Fruit fly (Drosophila melanogaster): ENCODE results near the gene CG2680.
A peak's percentile ranks its signal among the peaks of the same experiment; 100 is the strongest.

Gene CG2680

DNA sequence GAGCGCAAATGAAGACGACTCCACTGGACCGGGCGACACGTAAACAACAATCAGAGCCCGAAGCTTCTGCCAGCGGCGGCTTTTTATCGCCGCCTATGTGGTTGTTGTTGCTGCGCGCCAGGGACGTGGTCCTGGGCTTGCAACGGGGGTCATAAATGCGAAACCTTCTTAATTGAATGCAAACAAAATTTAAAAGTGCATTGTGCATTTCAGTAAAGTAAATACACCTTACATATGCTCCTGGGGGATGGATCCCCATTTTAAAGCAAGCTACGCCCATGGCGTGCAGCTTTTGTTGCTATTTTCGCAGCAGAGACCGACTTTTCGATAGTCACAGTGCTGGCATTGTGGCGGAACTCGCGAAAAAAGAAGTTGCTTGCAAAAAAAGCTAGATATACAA is 3.5 kb downstream of the CG2680 start, which contains the start of gene Ugalt (continued):
- peak; percentile 100 for TF ChIP-seq gcm2 (GFP tag; optimal IDR thresholded peaks at IDR 0.05)
- TF ChIP-seq hth (optimal IDR thresholded peaks at IDR 0.05) = no peak
- TF ChIP-seq org-1 (GFP tag; optimal IDR thresholded peaks at IDR 0.05) = peak; percentile 100
- peak; percentile 100 for TF ChIP-seq CG12659 (GFP tag; optimal IDR thresholded peaks at IDR 0.05)
- peak; percentile 100 for TF ChIP-seq CG10979 (tag; optimal IDR thresholded peaks at IDR 0.05)
- TF ChIP-seq Side (GFP tag; optimal IDR thresholded peaks at IDR 0.05) = peak; percentile 100
- TF ChIP-seq jumu (GFP tag; optimal IDR thresholded peaks at IDR 0.05) = peak; percentile 100
- TF ChIP-seq gfzf (GFP tag; optimal IDR thresholded peaks at IDR 0.05) = peak; percentile 55
- peak; percentile 100 for TF ChIP-seq CG34422 (GFP tag; IDR thresholded peaks at IDR 0.05)
- peak; percentile 100 for TF ChIP-seq fd64A (GFP tag; optimal IDR thresholded peaks at IDR 0.05)
- TF ChIP-seq CG2889 (GFP tag; IDR thresholded peaks at IDR 0.05) = peak; percentile 100
- TF ChIP-seq CG11696 (GFP tag; IDR thresholded peaks at IDR 0.05) = peak; percentile 100
- peak; percentile 100 for TF ChIP-seq CG1529 (GFP tag; optimal IDR thresholded peaks at IDR 0.05)
- peak; percentile 100 for TF ChIP-seq H2.0 (GFP tag; IDR thresholded peaks at IDR 0.05)
- peak; percentile 100 for TF ChIP-seq tin (GFP tag; optimal IDR thresholded peaks at IDR 0.05)
- peak; percentile 95 for TF ChIP-seq pros (GFP tag; optimal IDR thresholded peaks at IDR 0.05)
- peak; percentile 100 for TF ChIP-seq CG9876 (GFP tag; optimal IDR thresholded peaks at IDR 0.05)
- peak; percentile 100 for TF ChIP-seq HLH3B (GFP tag; IDR thresholded peaks at IDR 0.05)
- peak; percentile 100 for TF ChIP-seq sim (GFP tag; IDR thresholded peaks at IDR 0.05)
- peak; percentile 100 for TF ChIP-seq Mrtf (GFP tag; IDR thresholded peaks at IDR 0.05)
- peak; percentile 99 for TF ChIP-seq B-H2 (GFP tag; optimal IDR thresholded peaks at IDR 0.05)
- TF ChIP-seq CG5953 (GFP tag; IDR thresholded peaks at IDR 0.05) = peak; percentile 100
- peak; percentile 66; the same call in 1 of the 4 replicates for TF ChIP-seq chinmo (GFP tag; IDR thresholded peaks at IDR 0.05; ENCODE audit: partially characterized antibody)
- TF ChIP-seq Gug (GFP tag; IDR thresholded peaks at IDR 0.05) = peak; percentile 100
- TF ChIP-seq CG10462 (GFP tag; optimal IDR thresholded peaks at IDR 0.05) = peak; percentile 100
- peak; percentile 95 for TF ChIP-seq CG18011 (GFP tag; optimal IDR thresholded peaks at IDR 0.05)
- peak; percentile 99 for TF ChIP-seq CG14710 (tag; optimal IDR thresholded peaks at IDR 0.05)
- peak; percentile 100 for TF ChIP-seq jigr1 (GFP tag; IDR thresholded peaks at IDR 0.05)
- TF ChIP-seq Sry-δ (GFP tag; optimal IDR thresholded peaks at IDR 0.05) = peak; percentile 94
- no peak for TF ChIP-seq CG14860 (GFP tag; IDR thresholded peaks at IDR 0.05; ENCODE audit: partially characterized antibody)
- TF ChIP-seq onecut (GFP tag; IDR thresholded peaks at IDR 0.05) = peak; percentile 100
- TF ChIP-seq Elba2 (GFP tag; optimal IDR thresholded peaks at IDR 0.05) = peak; percentile 98
- peak; percentile 100 for TF ChIP-seq esg (GFP tag; conservative IDR thresholded peaks at IDR 0.05)
- peak; percentile 98 for TF ChIP-seq CG8281 (tag; optimal IDR thresholded peaks at IDR 0.05)
- peak; percentile 100 for TF ChIP-seq CG11085 (GFP tag; IDR thresholded peaks at IDR 0.05)
- TF ChIP-seq Dref (GFP tag; IDR thresholded peaks at IDR 0.05) = peak; percentile 70
- TF ChIP-seq ssp (GFP tag; IDR thresholded peaks at IDR 0.05) = peak; percentile 99
- peak; percentile 100 for TF ChIP-seq CG17328 (GFP tag; IDR thresholded peaks at IDR 0.05)
- TF ChIP-seq CG1024 (GFP tag; IDR thresholded peaks at IDR 0.05) = peak; percentile 100
- TF ChIP-seq CG4328 (GFP tag; optimal IDR thresholded peaks at IDR 0.05) = peak; percentile 100
- peak; percentile 100 for TF ChIP-seq Awh (GFP tag; IDR thresholded peaks at IDR 0.05)
- TF ChIP-seq CG6854 (GFP tag; optimal IDR thresholded peaks at IDR 0.05) = peak; percentile 100
- peak; percentile 100 for TF ChIP-seq repo (GFP tag; optimal IDR thresholded peaks at IDR 0.05)
- TF ChIP-seq HmgD (GFP tag; optimal IDR thresholded peaks at IDR 0.05) = peak; percentile 100
- TF ChIP-seq Kr (GFP tag; optimal IDR thresholded peaks at IDR 0.05) = peak; percentile 96
- peak; percentile 100 for TF ChIP-seq CG12391 (tag; optimal IDR thresholded peaks at IDR 0.05)
- TF ChIP-seq MTF-1 (GFP tag; optimal IDR thresholded peaks at IDR 0.05; ENCODE audit: borderline replicate concordance) = peak; percentile 100
- peak; percentile 98 for TF ChIP-seq trem (tag; optimal IDR thresholded peaks at IDR 0.05)
- peak; percentile 100 for TF ChIP-seq CG5245 (GFP tag; optimal IDR thresholded peaks at IDR 0.05)
- TF ChIP-seq CG18262 (tag; optimal IDR thresholded peaks at IDR 0.05) = peak; percentile 100
- TF ChIP-seq ab (GFP tag; optimal IDR thresholded peaks at IDR 0.05) = peak; percentile 100
- TF ChIP-seq CG15073 (GFP tag; optimal IDR thresholded peaks at IDR 0.05) = peak; percentile 96

Measured in whole organism, embryonic.